Fruit fly (Drosophila melanogaster) whole organism, embryonic: ENCODE measurements around the gene CG33966.

Source experiments
- Adf1 ChIP-seq: fragments of 200-800 bp; sonication (Bioruptor generic); IDR thresholded peaks from 2 replicates; pipeline ENCODE4 v1.3.6; 2022; ENCODE audit warnings: missing biosample characterization, missing genetic modification characterization
- Atf-2 ChIP-seq: fragments of 200-800 bp; sonication (Bioruptor generic); optimal IDR thresholded peaks from 2 replicates; lab custom pipeline; 2016; ENCODE audit warnings: missing biosample characterization, missing genetic modification characterization
- Atf6 ChIP-seq: fragments of 200-800 bp; sonication (Bioruptor generic); IDR thresholded peaks from 2 replicates; pipeline ENCODE4 v1.3.6; 2022; ENCODE audit warnings: missing biosample characterization, missing genetic modification characterization
- BtbVII ChIP-seq: fragments of 200-800 bp; sonication (Bioruptor generic); optimal IDR thresholded peaks from 3 replicates; lab custom pipeline; 2017; ENCODE audit warnings: missing biosample characterization, mild to moderate bottlenecking, missing genetic modification characterization
- CG10147 ChIP-seq: fragments of 200-800 bp; sonication (Bioruptor generic); optimal IDR thresholded peaks from 2 replicates; lab custom pipeline; 2019; ENCODE audit warnings: missing biosample characterization, mild to moderate bottlenecking, missing genetic modification characterization, moderate library complexity
- CG10209 ChIP-seq: fragments of 200-800 bp; sonication (Bioruptor generic); optimal IDR thresholded peaks from 3 replicates; lab custom pipeline; 2017; ENCODE audit warnings: missing biosample characterization, mild to moderate bottlenecking, missing genetic modification characterization, missing genetic modification reagents
- CG10959 ChIP-seq: fragments of 200-800 bp; sonication (Bioruptor generic); IDR thresholded peaks from 2 replicates; pipeline ENCODE4 v1.3.6; 2022; ENCODE audit warnings: missing biosample characterization, missing genetic modification characterization
- CG12219 ChIP-seq: fragments of 200-800 bp; sonication (Bioruptor generic); optimal IDR thresholded peaks from 3 replicates; lab custom pipeline; 2018; ENCODE audit warnings: missing biosample characterization, mild to moderate bottlenecking, missing genetic modification characterization
- CG12391 ChIP-seq: fragments of 200-800 bp; sonication (Bioruptor generic); optimal IDR thresholded peaks from 3 replicates; lab custom pipeline; 2018; ENCODE audit warnings: missing biosample characterization, mild to moderate bottlenecking, missing genetic modification characterization, moderate library complexity
- CG14860 ChIP-seq: fragments of 200-800 bp; sonication (Bioruptor generic); IDR thresholded peaks from 3 replicates; pipeline ENCODE4 v1.3.6; 2022; ENCODE audit warnings: missing biosample characterization, missing genetic modification characterization; ENCODE audit not compliant: partially characterized antibody
- CG15601 ChIP-seq: fragments of 200-800 bp; sonication (Bioruptor generic); optimal IDR thresholded peaks from 3 replicates; lab custom pipeline; 2019; ENCODE audit warnings: missing biosample characterization, mild to moderate bottlenecking, missing genetic modification characterization, moderate library complexity
- CG16779 ChIP-seq: fragments of 200-800 bp; sonication (Bioruptor generic); IDR thresholded peaks from 2 replicates; pipeline ENCODE4 v1.3.6; 2022; ENCODE audit warnings: missing biosample characterization, missing genetic modification characterization
- CG17912 ChIP-seq: fragments of 200-800 bp; sonication (Bioruptor generic); optimal IDR thresholded peaks from 2 replicates; lab custom pipeline; 2018; ENCODE audit warnings: missing biosample characterization, mild to moderate bottlenecking, missing genetic modification characterization
- CG18619 ChIP-seq: fragments of 200-800 bp; sonication (Bioruptor generic); optimal IDR thresholded peaks from 3 replicates; lab custom pipeline; 2017; ENCODE audit warnings: missing biosample characterization, mild to moderate bottlenecking, missing genetic modification characterization
- CG2202 ChIP-seq: fragments of 200-800 bp; sonication (Bioruptor generic); optimal IDR thresholded peaks from 2 replicates; lab custom pipeline; 2018; ENCODE audit warnings: missing biosample characterization, mild to moderate bottlenecking, missing genetic modification characterization
- CG31365 ChIP-seq: fragments of 200-800 bp; sonication (Bioruptor generic); optimal IDR thresholded peaks from 2 replicates; lab custom pipeline; 2018; ENCODE audit warnings: missing biosample characterization, mild to moderate bottlenecking, missing genetic modification characterization
- CG6654 ChIP-seq: fragments of 200-800 bp; sonication (Bioruptor generic); optimal IDR thresholded peaks from 2 replicates; lab custom pipeline; 2017; ENCODE audit warnings: missing biosample characterization, mild to moderate bottlenecking, missing genetic modification characterization
- CG6683 ChIP-seq: fragments of 200-800 bp; sonication (Bioruptor generic); optimal IDR thresholded peaks from 2 replicates; lab custom pipeline; 2017; ENCODE audit warnings: missing biosample characterization, mild to moderate bottlenecking, missing genetic modification characterization, missing genetic modification reagents
- CG6689 ChIP-seq: fragments of 200-800 bp; sonication (Bioruptor generic); IDR thresholded peaks from 2 replicates; pipeline ENCODE4 v1.3.6; 2022; ENCODE audit warnings: missing biosample characterization, missing genetic modification characterization
- CG6854 ChIP-seq: fragments of 200-800 bp; sonication (Bioruptor generic); optimal IDR thresholded peaks from 3 replicates; lab custom pipeline; 2017; ENCODE audit warnings: missing biosample characterization, mild to moderate bottlenecking, missing genetic modification characterization
- CG7786 ChIP-seq: fragments of 200-800 bp; sonication (Bioruptor generic); optimal IDR thresholded peaks from 2 replicates; lab custom pipeline; 2016; ENCODE audit warnings: missing biosample characterization, missing genetic modification characterization
- CG8478 ChIP-seq: fragments of >200 bp; optimal IDR thresholded peaks from 2 replicates; lab custom pipeline; 2018
- CG9215 ChIP-seq: fragments of 200-800 bp; sonication (Bioruptor generic); IDR thresholded peaks from 2 replicates; pipeline ENCODE4 v1.3.6; 2022; ENCODE audit warnings: missing biosample characterization, missing genetic modification characterization
- Dad ChIP-seq: fragments of 200-800 bp; sonication (Bioruptor generic); optimal IDR thresholded peaks from 3 replicates; lab custom pipeline; 2016; ENCODE audit warnings: missing biosample characterization, missing genetic modification characterization
- Dbx ChIP-seq: fragments of 200-800 bp; sonication (Bioruptor generic); IDR thresholded peaks from 3 replicates; pipeline ENCODE4 v1.3.6; 2022; ENCODE audit warnings: missing biosample characterization, missing genetic modification characterization
- Dip2 ChIP-seq: fragments of 200-800 bp; sonication (Bioruptor generic); IDR thresholded peaks from 2 replicates; pipeline ENCODE4 v1.3.6; 2022; ENCODE audit warnings: missing biosample characterization, missing genetic modification characterization
- E2f1 ChIP-seq: fragments of 200-800 bp; sonication (Bioruptor generic); IDR thresholded peaks from 2 replicates; pipeline ENCODE4 v1.3.6; 2022; ENCODE audit warnings: missing biosample characterization, missing genetic modification characterization
- H15 ChIP-seq: fragments of 200-800 bp; sonication (Bioruptor generic); IDR thresholded peaks from 3 replicates; pipeline ENCODE4 v1.3.6; 2022; ENCODE audit warnings: missing biosample characterization, missing genetic modification characterization
- HLH3B ChIP-seq: fragments of 200-800 bp; sonication (Bioruptor generic); IDR thresholded peaks from 2 replicates; pipeline ENCODE4 v1.3.6; 2022; ENCODE audit warnings: missing biosample characterization, missing genetic modification characterization
- Hsf ChIP-seq: fragments of 200-800 bp; sonication (Bioruptor generic); optimal IDR thresholded peaks from 3 replicates; lab custom pipeline; 2016; ENCODE audit warnings: missing biosample characterization, missing genetic modification characterization
- Kr ChIP-seq: fragments of 200-800 bp; sonication (Bioruptor generic); optimal IDR thresholded peaks from 2 replicates; lab custom pipeline; 2017; ENCODE audit warnings: missing biosample characterization, mild to moderate bottlenecking, missing genetic modification characterization
- Oaz ChIP-seq: fragments of 200-800 bp; sonication (Bioruptor generic); IDR thresholded peaks from 2 replicates; pipeline ENCODE4 v1.3.6; 2022; ENCODE audit warnings: missing biosample characterization, missing genetic modification characterization
- Six4 ChIP-seq: fragments of 200-800 bp; sonication (Bioruptor generic); optimal IDR thresholded peaks from 2 replicates; lab custom pipeline; 2016; ENCODE audit warnings: missing biosample characterization, missing genetic modification characterization
- Sox102F ChIP-seq: fragments of 200-800 bp; sonication (Bioruptor generic); optimal IDR thresholded peaks from 2 replicates; lab custom pipeline; 2018; ENCODE audit warnings: missing biosample characterization, mild to moderate bottlenecking, missing genetic modification characterization, moderate library complexity
- Taf1 ChIP-seq: fragments of 200-800 bp; sonication (Bioruptor generic); IDR thresholded peaks from 2 replicates; pipeline ENCODE4 v1.3.6; 2022; ENCODE audit warnings: missing biosample characterization, missing genetic modification characterization
- Xrp1 ChIP-seq: fragments of 200-800 bp; sonication (Bioruptor generic); IDR thresholded peaks from 2 replicates; pipeline ENCODE4 v1.3.6; 2022; ENCODE audit warnings: missing biosample characterization, missing genetic modification characterization
- ash1 ChIP-seq: fragments of 200-800 bp; sonication (Bioruptor generic); optimal IDR thresholded peaks from 2 replicates; lab custom pipeline; 2018; ENCODE audit warnings: missing biosample characterization, mild to moderate bottlenecking, missing genetic modification characterization
- ato ChIP-seq: fragments of 200-800 bp; sonication (Bioruptor generic); IDR thresholded peaks from 2 replicates; pipeline ENCODE4 v1.3.6; 2022; ENCODE audit warnings: missing biosample characterization, missing genetic modification characterization; ENCODE audit not compliant: partially characterized antibody
- ewg ChIP-seq: fragments of 200-800 bp; sonication (Bioruptor generic); optimal IDR thresholded peaks from 3 replicates; lab custom pipeline; 2017; ENCODE audit warnings: mild to moderate bottlenecking, missing biosample characterization, missing genetic modification reagents, missing genetic modification characterization
- fd64A ChIP-seq: fragments of 200-800 bp; sonication (Bioruptor generic); optimal IDR thresholded peaks from 3 replicates; lab custom pipeline; 2018; ENCODE audit warnings: missing biosample characterization, mild to moderate bottlenecking, missing genetic modification characterization
- gcm ChIP-seq: fragments of 200-800 bp; sonication (Bioruptor generic); optimal IDR thresholded peaks from 2 replicates; lab custom pipeline; 2019; ENCODE audit warnings: missing biosample characterization, mild to moderate bottlenecking, missing genetic modification characterization, moderate library complexity
- jing ChIP-seq: fragments of 200-800 bp; sonication (Bioruptor generic); optimal IDR thresholded peaks from 2 replicates; lab custom pipeline; 2018; ENCODE audit warnings: missing biosample characterization, mild to moderate bottlenecking, missing genetic modification characterization
- kay ChIP-seq: fragments of 200-800 bp; sonication (Bioruptor generic); optimal IDR thresholded peaks from 2 replicates; lab custom pipeline; 2016; ENCODE audit warnings: missing biosample characterization, missing genetic modification characterization
- mld ChIP-seq: fragments of 200-800 bp; sonication (Bioruptor generic); IDR thresholded peaks from 3 replicates; pipeline ENCODE4 v1.3.6; 2022; ENCODE audit warnings: missing biosample characterization, missing genetic modification characterization; ENCODE audit not compliant: partially characterized antibody
- nerfin-2 ChIP-seq: fragments of 200-800 bp; sonication (Bioruptor generic); IDR thresholded peaks from 2 replicates; pipeline ENCODE4 v1.3.6; 2022; ENCODE audit warnings: missing biosample characterization, missing genetic modification characterization; ENCODE audit not compliant: partially characterized antibody
- otp ChIP-seq: fragments of 200-800 bp; sonication (Bioruptor generic); IDR thresholded peaks from 3 replicates; pipeline ENCODE4, ENCODE4 v1.3.6; 2022; ENCODE audit warnings: missing biosample characterization, missing genetic modification characterization
- ssp ChIP-seq: fragments of 200-800 bp; sonication (Bioruptor generic); IDR thresholded peaks from 2 replicates; pipeline ENCODE4 v1.3.6; 2022; ENCODE audit warnings: missing biosample characterization, missing genetic modification characterization
- tio ChIP-seq: fragments of 200-800 bp; sonication (Bioruptor generic); optimal IDR thresholded peaks from 2 replicates; lab custom pipeline; 2017; ENCODE audit warnings: missing biosample characterization, missing genetic modification characterization, inconsistent platforms
- ttk ChIP-seq: fragments of 200-800 bp; sonication (Bioruptor generic); IDR thresholded peaks from 2 replicates; pipeline ENCODE4 v2.1.2; 2022; ENCODE audit warnings: missing biosample characterization, missing genetic modification characterization
- tup ChIP-seq: fragments of 200-800 bp; sonication (Bioruptor generic); optimal IDR thresholded peaks from 2 replicates; lab custom pipeline; 2016; ENCODE audit warnings: missing biosample characterization, mild to moderate bottlenecking, missing genetic modification characterization, moderate library complexity

The CG33966 gene

DNA sequence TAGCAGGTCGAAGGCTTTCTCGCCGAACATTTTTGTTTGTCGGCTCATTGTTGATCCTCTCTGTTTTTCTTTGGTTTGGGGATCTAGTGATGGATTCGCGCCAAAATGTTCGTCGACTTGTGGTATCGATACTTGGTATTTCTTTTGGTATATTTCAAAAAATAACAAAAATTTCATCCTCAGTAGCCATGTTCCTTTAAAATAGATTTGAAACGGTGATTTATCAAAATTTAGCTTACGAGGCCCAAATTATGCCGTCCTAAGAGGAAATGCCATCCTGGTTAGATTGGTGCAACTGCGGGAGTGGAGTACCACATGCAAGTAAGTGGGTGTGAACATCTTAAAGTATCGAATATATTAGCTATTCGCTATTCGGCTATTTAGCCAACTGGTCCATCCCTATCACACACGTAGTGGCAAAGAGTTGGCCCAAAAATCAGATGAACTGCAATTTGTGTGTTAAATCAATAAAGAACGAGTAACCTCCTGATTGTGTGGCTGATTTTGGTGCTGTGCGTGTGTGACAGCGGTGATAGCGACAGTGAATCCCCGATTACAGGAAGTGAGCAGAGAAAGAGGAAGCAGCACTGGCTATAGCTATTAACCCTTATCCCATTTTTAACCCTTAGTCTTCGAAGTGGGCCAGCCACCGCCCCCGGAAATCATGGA is 13.8 kb downstream of the CG33966 start, which contains the start of the genes Psf1 and Sac1 (continued):
- TF ChIP-seq ttk (peak; percentile 24; the same call in 1 of the 2 replicates), CG6654 (no peak), E2f1 (GFP tag; lab: Robert Waterston, UW) (peak; percentile 62), CG12391 (tag; lab: Kevin White, UChicago) (peak; percentile 64), Dip2 (no peak), CG10147 (GFP tag; lab: Kevin White, UChicago) (peak; percentile 45), Hsf (peak; percentile 57), H15 (GFP tag; lab: Robert Waterston, UW) (no peak), Adf1 (GFP tag; lab: Robert Waterston, UW) (no peak; the same call in 1 of the 2 replicates), CG12219 (no peak), Oaz (GFP tag; lab: Robert Waterston, UW) (no peak), CG17912 (GFP tag; lab: Kevin White, UChicago) (no peak), fd64A (GFP tag; lab: Kevin White, UChicago) (no peak), jing (GFP tag; lab: Kevin White, UChicago) (no peak), Atf-2 (peak; percentile 28), nerfin-2 (GFP tag; lab: Robert Waterston, UW) (peak; percentile 74), CG15601 (peak; percentile 60), CG8478 (lab: Kevin White, UChicago) (no peak), CG10959 (GFP tag; lab: Robert Waterston, UW) (peak; percentile 84), CG9215 (GFP tag; lab: Robert Waterston, UW) (peak; percentile 51), CG10209 (GFP tag; lab: Kevin White, UChicago) (no peak), Dbx (GFP tag; lab: Robert Waterston, UW) (no peak), ewg (GFP tag; lab: Kevin White, UChicago) (peak; percentile 28), kay (GFP tag; lab: Kevin White, UChicago) (no peak), ato (GFP tag; lab: Robert Waterston, UW) (peak; percentile 46; the same call in 1 of the 2 replicates), BtbVII (GFP tag; lab: Kevin White, UChicago) (no peak), Taf1 (GFP tag; lab: Robert Waterston, UW) (no peak), Atf6 (no peak), HLH3B (GFP tag; lab: Robert Waterston, UW) (no peak), CG6683 (GFP tag; lab: Kevin White, UChicago) (no peak), Xrp1 (GFP tag; lab: Robert Waterston, UW) (peak; percentile 45; the same call in 1 of the 2 replicates), otp (GFP tag; lab: Robert Waterston, UW) (no peak), mld (GFP tag; lab: Robert Waterston, UW) (peak; percentile 54; the same call in 1 of the 3 replicates), Six4 (no peak), CG14860 (GFP tag; lab: Robert Waterston, UW) (peak; percentile 80), tio (no peak), CG2202 (tag; lab: Kevin White, UChicago) (no peak), Dad (peak; percentile 46), CG18619 (no peak), CG7786 (peak; percentile 55), Sox102F (GFP tag; lab: Kevin White, UChicago) (peak; percentile 32), gcm (no peak), CG16779 (GFP tag; lab: Robert Waterston, UW) (no peak), CG6689 (peak; percentile 41; the same call in 1 of the 2 replicates), tup (GFP tag; lab: Kevin White, UChicago) (no peak), CG6854 (GFP tag; lab: Kevin White, UChicago) (no peak), ssp (GFP tag; lab: Robert Waterston, UW) (peak; percentile 91), Kr (GFP tag; lab: Kevin White, UChicago) (no peak), CG31365 (tag; lab: Kevin White, UChicago) (no peak), ash1 (no peak)
